Fruit fly (Drosophila melanogaster): ENCODE measurements around the gene Zip71B.

The Zip71B gene

dm6 chr3L:14956288-14957032, 35.6 kb upstream of the Zip71B start (continued):
- TF ChIP-seq CG10321 (GFP tag; IDR thresholded peaks at IDR 0.05) (no peak), sd (tag; optimal IDR thresholded peaks at IDR 0.05) (no peak), zf30C (GFP tag; optimal IDR thresholded peaks at IDR 0.05) (no peak), Neu2 (GFP tag; optimal IDR thresholded peaks at IDR 0.05; ENCODE audit: borderline replicate concordance) (no peak), CG2116 (GFP tag; optimal IDR thresholded peaks at IDR 0.05) (peak; percentile 51), NC2α (GFP tag; optimal IDR thresholded peaks at IDR 0.05) (peak; percentile 14), CG1529 (GFP tag; optimal IDR thresholded peaks at IDR 0.05) (no peak), E2f1 (GFP tag; IDR thresholded peaks at IDR 0.05) (no peak), CG6683 (GFP tag; optimal IDR thresholded peaks at IDR 0.05) (no peak), CG7928 (GFP tag; optimal IDR thresholded peaks at IDR 0.05) (no peak), Hmx (GFP tag; optimal IDR thresholded peaks at IDR 0.05) (no peak), Hr39 (optimal IDR thresholded peaks at IDR 0.05) (no peak), CG16863 (GFP tag; optimal IDR thresholded peaks at IDR 0.05) (peak; percentile 4), CG13296 (GFP tag; optimal IDR thresholded peaks at IDR 0.05) (no peak), bcd (GFP tag; optimal IDR thresholded peaks at IDR 0.05) (no peak), CG3163 (GFP tag; optimal IDR thresholded peaks at IDR 0.05) (no peak), ind (GFP tag; optimal IDR thresholded peaks at IDR 0.05) (no peak), CG3995 (GFP tag; optimal IDR thresholded peaks at IDR 0.05) (no peak), CG32767 (GFP tag; IDR thresholded peaks at IDR 0.05) (no peak), CG14860 (GFP tag; IDR thresholded peaks at IDR 0.05; ENCODE audit: partially characterized antibody) (no peak), cas (GFP tag; IDR thresholded peaks at IDR 0.05) (no peak), CG8388 (GFP tag; optimal IDR thresholded peaks at IDR 0.05) (no peak), tin (GFP tag; optimal IDR thresholded peaks at IDR 0.05) (no peak), nerfin-1 (tag; optimal IDR thresholded peaks at IDR 0.05) (no peak), sqz (GFP tag; optimal IDR thresholded peaks at IDR 0.05) (peak; percentile 65), az2 (GFP tag; optimal IDR thresholded peaks at IDR 0.05) (no peak), nau (GFP tag; optimal IDR thresholded peaks at IDR 0.05) (no peak), CG2129 (GFP tag; IDR thresholded peaks at IDR 0.05; ENCODE audit: partially characterized antibody) (no peak), mld (GFP tag; IDR thresholded peaks at IDR 0.05; ENCODE audit: partially characterized antibody) (no peak), ara (GFP tag; IDR thresholded peaks at IDR 0.05) (no peak; the same call in 1 of the 2 replicates), Aef1 (GFP tag; IDR thresholded peaks at IDR 0.05) (no peak), danr (GFP tag; IDR thresholded peaks at IDR 0.05) (no peak), CrebB (tag; optimal IDR thresholded peaks at IDR 0.05) (peak; percentile 16), CG10979 (tag; optimal IDR thresholded peaks at IDR 0.05) (peak; percentile 40), scrt (GFP tag; optimal IDR thresholded peaks at IDR 0.05) (no peak), her (GFP tag; optimal IDR thresholded peaks at IDR 0.05) (no peak), CG10462 (GFP tag; optimal IDR thresholded peaks at IDR 0.05) (peak; percentile 58), Hr51 (GFP tag; optimal IDR thresholded peaks at IDR 0.05) (peak in 1 of 2 experiments; percentile 35), Atf-2 (GFP tag; optimal IDR thresholded peaks at IDR 0.05) (peak; percentile 21), da (GFP tag; optimal IDR thresholded peaks at IDR 0.05) (no peak), Dll (GFP tag; IDR thresholded peaks at IDR 0.05; ENCODE audit: partially characterized antibody) (no peak), CG12071 (GFP tag; optimal IDR thresholded peaks at IDR 0.05) (no peak), ftz-f1 (GFP tag; optimal IDR thresholded peaks at IDR 0.05) (no peak), slbo (GFP tag; IDR thresholded peaks at IDR 0.05) (no peak), hb (GFP tag; IDR thresholded peaks at IDR 0.05; ENCODE audit: partially characterized antibody) (no peak), Camta (GFP tag; optimal IDR thresholded peaks at IDR 0.05) (peak; percentile 14), Oli (tag; optimal IDR thresholded peaks at IDR 0.05) (no peak), dpn (GFP tag; optimal IDR thresholded peaks at IDR 0.05) (peak in 1 of 2 experiments; percentile 20), CG11696 (GFP tag; IDR thresholded peaks at IDR 0.05) (no peak), gsb-n (tag; optimal IDR thresholded peaks at IDR 0.05) (peak; percentile 36)
